Worm (Caenorhabditis elegans) whole organism, L4/young adult: ENCODE results near the gene Y49F6A.12.

Experiments
- dao-5 ChIP-seq: sonication (generic microtip); optimal IDR thresholded peaks from 2 replicates; lab custom pipeline; 2016; ENCODE audit warnings: missing genotype, missing genetic modification characterization, moderate library complexity, missing compliant biosample characterization
- him-1 ChIP-seq: sonication (generic microtip); optimal IDR thresholded peaks from 2 replicates; lab custom pipeline; 2016; ENCODE audit warnings: missing genotype, missing genetic modification reagents, missing genetic modification characterization, missing compliant biosample characterization

DNA sequence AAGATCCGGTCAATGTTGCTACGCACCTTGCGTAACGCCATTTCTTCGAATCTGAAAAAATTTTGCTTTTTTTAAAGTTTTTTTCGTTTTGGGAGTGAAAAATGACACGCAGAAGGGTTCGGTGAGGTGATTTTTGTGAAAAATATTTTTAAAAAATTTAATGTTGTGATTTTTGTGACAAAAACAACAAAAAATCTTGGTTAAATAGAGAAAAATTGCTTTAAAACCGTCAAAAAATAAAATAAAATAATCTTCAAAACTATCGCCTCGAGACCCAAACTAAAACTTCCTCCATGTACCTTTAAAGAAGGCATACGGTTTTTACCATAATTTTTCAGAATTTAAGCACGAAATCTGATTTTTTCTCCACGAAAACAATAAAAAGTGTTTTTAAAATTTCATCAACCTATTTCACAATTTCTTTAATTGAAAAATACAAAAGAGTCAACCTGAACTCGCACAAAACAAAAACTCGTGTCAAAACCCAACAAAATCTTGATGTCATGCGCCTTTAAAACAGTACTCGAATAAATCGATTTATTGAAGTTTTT, 49.0 kb upstream of the Y49F6A.12 start, which contains the start of gene apd-3:
- TF ChIP-seq dao-5 (tag; lab: Kevin White, UChicago) (no peak), him-1 (no peak)
